Fruit fly (Drosophila melanogaster) whole organism, embryonic: ENCODE data around the gene heix.
A peak's percentile ranks its signal among the peaks of the same experiment; 100 is the strongest.

Experiments used
- Awh ChIP-seq: fragments of 200-800 bp; sonication (Bioruptor generic); IDR thresholded peaks from 2 replicates; pipeline ENCODE4, ENCODE4 v1.3.6; 2022; ENCODE audit warnings: missing biosample characterization, missing genetic modification characterization
- CG10431 ChIP-seq: fragments of 200-800 bp; sonication (Bioruptor generic); optimal IDR thresholded peaks from 3 replicates; lab custom pipeline; 2018; ENCODE audit warnings: missing biosample characterization, mild to moderate bottlenecking, missing genetic modification characterization
- CG10565 ChIP-seq: fragments of 200-800 bp; sonication (Bioruptor generic); optimal IDR thresholded peaks from 3 replicates; lab custom pipeline; 2016; ENCODE audit warnings: missing biosample characterization, mild to moderate bottlenecking, missing genetic modification characterization
- CG11247 ChIP-seq: fragments of 200-800 bp; sonication (Bioruptor generic); IDR thresholded peaks from 2 replicates; pipeline ENCODE4 v1.3.6; 2022; ENCODE audit warnings: missing biosample characterization, missing genetic modification characterization
- CG11560 ChIP-seq: fragments of 200-800 bp; sonication (Bioruptor generic); IDR thresholded peaks from 3 replicates; pipeline ENCODE4 v1.3.6; 2022; ENCODE audit warnings: missing biosample characterization, missing genetic modification characterization
- CG12942 ChIP-seq: fragments of 200-800 bp; sonication (Bioruptor generic); optimal IDR thresholded peaks from 3 replicates; lab custom pipeline; 2016; ENCODE audit warnings: missing biosample characterization, missing genetic modification characterization
- CG16813 ChIP-seq: fragments of 200-800 bp; sonication (Bioruptor generic); IDR thresholded peaks from 3 replicates; pipeline ENCODE4 v1.3.6; 2022; ENCODE audit warnings: missing biosample characterization, missing genetic modification characterization; ENCODE audit not compliant: partially characterized antibody
- CG16863 ChIP-seq: fragments of 200-800 bp; sonication (Bioruptor generic); optimal IDR thresholded peaks from 3 replicates; lab custom pipeline; 2016; ENCODE audit warnings: missing biosample characterization, missing genetic modification characterization
- CG18619 ChIP-seq: fragments of 200-800 bp; sonication (Bioruptor generic); optimal IDR thresholded peaks from 3 replicates; lab custom pipeline; 2017; ENCODE audit warnings: missing biosample characterization, mild to moderate bottlenecking, missing genetic modification characterization
- CG2129 ChIP-seq: fragments of 200-800 bp; sonication (Bioruptor generic); IDR thresholded peaks from 2 replicates; pipeline ENCODE4 v1.3.6; 2022; ENCODE audit warnings: missing biosample characterization, missing genetic modification characterization; ENCODE audit not compliant: partially characterized antibody
- CG30431 ChIP-seq: fragments of 200-800 bp; sonication (Bioruptor generic); optimal IDR thresholded peaks from 2 replicates; lab custom pipeline; 2017; ENCODE audit warnings: missing biosample characterization, missing genetic modification characterization
- CG32772 ChIP-seq: fragments of 200-800 bp; sonication (Bioruptor generic); IDR thresholded peaks from 2 replicates; pipeline ENCODE4 v1.3.6; 2022; ENCODE audit warnings: missing biosample characterization, missing genetic modification characterization
- CG4282 ChIP-seq: fragments of 200-800 bp; sonication (Bioruptor generic); optimal IDR thresholded peaks from 2 replicates; lab custom pipeline; 2016; ENCODE audit warnings: missing biosample characterization, missing genetic modification characterization
- CG4707 ChIP-seq: fragments of 200-800 bp; sonication (Bioruptor generic); optimal IDR thresholded peaks from 2 replicates; lab custom pipeline; 2018; ENCODE audit warnings: missing biosample characterization, mild to moderate bottlenecking, missing genetic modification characterization, moderate library complexity
- CG6791 ChIP-seq: fragments of 200-800 bp; sonication (Bioruptor generic); IDR thresholded peaks from 3 replicates; pipeline ENCODE4 v1.3.6; 2022; ENCODE audit warnings: missing biosample characterization, missing genetic modification characterization; ENCODE audit not compliant: partially characterized antibody
- CG8359 ChIP-seq: fragments of 200-800 bp; sonication (Bioruptor generic); optimal IDR thresholded peaks from 2 replicates; lab custom pipeline; 2017; ENCODE audit warnings: missing biosample characterization, mild to moderate bottlenecking, missing genetic modification characterization, borderline replicate concordance
- CG8388 ChIP-seq: fragments of 200-800 bp; sonication (Bioruptor generic); optimal IDR thresholded peaks from 2 replicates; lab custom pipeline; 2019; ENCODE audit warnings: missing biosample characterization, mild to moderate bottlenecking, missing genetic modification characterization, moderate library complexity
- GATAe ChIP-seq: fragments of 200-800 bp; sonication (Bioruptor generic); conservative IDR thresholded peaks from 2 replicates; pipeline ENCODE4 v1.3.6; 2022; ENCODE audit warnings: missing biosample characterization, missing genetic modification characterization
- HLH3B ChIP-seq: fragments of 200-800 bp; sonication (Bioruptor generic); IDR thresholded peaks from 2 replicates; pipeline ENCODE4 v1.3.6; 2022; ENCODE audit warnings: missing biosample characterization, missing genetic modification characterization
- Hand ChIP-seq: fragments of 200-800 bp; sonication (Bioruptor generic); optimal IDR thresholded peaks from 2 replicates; lab custom pipeline; 2017; ENCODE audit warnings: mild to moderate bottlenecking, missing biosample characterization, missing genetic modification reagents, missing genetic modification characterization
- Hr39 ChIP-seq: fragments of >200 bp; optimal IDR thresholded peaks from 2 replicates; lab custom pipeline; 2017
- Jarid2 ChIP-seq: fragments of 200-800 bp; sonication (Bioruptor generic); optimal IDR thresholded peaks from 3 replicates; lab custom pipeline; 2017; ENCODE audit warnings: mild to moderate bottlenecking, missing biosample characterization, missing genetic modification reagents, missing genetic modification characterization
- Med ChIP-seq: fragments of 200-800 bp; sonication (Bioruptor generic); peaks from one replicate; lab custom pipeline; 2016; ENCODE audit warnings: missing biosample characterization, missing genetic modification characterization, mild to moderate bottlenecking, inconsistent platforms, moderate library complexity
- NC2β ChIP-seq: fragments of 200-800 bp; sonication (Bioruptor generic); optimal IDR thresholded peaks from 2 replicates; lab custom pipeline; 2016; ENCODE audit warnings: missing biosample characterization, missing genetic modification characterization
- Ravus ChIP-seq: fragments of 200-800 bp; sonication (Bioruptor generic); IDR thresholded peaks from 2 replicates; pipeline ENCODE4 v1.3.6; 2022; ENCODE audit warnings: missing biosample characterization, missing genetic modification characterization
- Rfx ChIP-seq: fragments of 200-800 bp; sonication (Bioruptor generic); IDR thresholded peaks from 2 replicates; pipeline ENCODE4 v1.3.6; 2022; ENCODE audit warnings: missing biosample characterization, missing genetic modification characterization
- Sox102F ChIP-seq: fragments of 200-800 bp; sonication (Bioruptor generic); optimal IDR thresholded peaks from 2 replicates; lab custom pipeline; 2018; ENCODE audit warnings: missing biosample characterization, mild to moderate bottlenecking, missing genetic modification characterization, moderate library complexity
- Ssrp ChIP-seq: fragments of 200-800 bp; sonication (Bioruptor generic); optimal IDR thresholded peaks from 2 replicates; lab custom pipeline; 2018; ENCODE audit warnings: missing biosample characterization, mild to moderate bottlenecking, missing genetic modification characterization, moderate library complexity
- Trl ChIP-seq, 3 experiments: fragments of >200 bp in 2 of 3; fragments of 200-800 bp in 1 of 3; sonication (Bioruptor generic) in 1 of 3; optimal IDR thresholded peaks; 2 replicates in 1 of 3; 3 replicates in 2 of 3; lab custom pipeline; 2016 to 2017; ENCODE audit warnings: missing biosample characterization in 1 of 3, missing genetic modification characterization in 1 of 3
- ara ChIP-seq: fragments of 200-800 bp; sonication (Bioruptor generic); IDR thresholded peaks from 2 replicates; pipeline ENCODE4 v1.3.6; 2022; ENCODE audit warnings: missing biosample characterization, missing genetic modification characterization
- bab2 ChIP-seq: fragments of 200-800 bp; sonication (Bioruptor generic); optimal IDR thresholded peaks from 2 replicates; lab custom pipeline; 2016; ENCODE audit warnings: missing biosample characterization, missing genetic modification characterization
- bowl ChIP-seq: fragments of 200-800 bp; sonication (Bioruptor generic); IDR thresholded peaks from 2 replicates; pipeline ENCODE4 v1.3.6; 2022; ENCODE audit warnings: missing biosample characterization, missing genetic modification characterization
- cas ChIP-seq: fragments of 200-800 bp; sonication (Bioruptor generic); IDR thresholded peaks from 2 replicates; pipeline ENCODE4 v1.3.6; 2022; ENCODE audit warnings: missing biosample characterization, missing genetic modification characterization
- cwo ChIP-seq: fragments of 200-800 bp; sonication (Bioruptor generic); optimal IDR thresholded peaks from 3 replicates; lab custom pipeline; 2017; ENCODE audit warnings: missing biosample characterization, missing genetic modification characterization, mild to moderate bottlenecking, moderate library complexity, missing genetic modification reagents
- fru ChIP-seq: fragments of >200 bp; optimal IDR thresholded peaks from 2 replicates; lab custom pipeline; 2017
- gcm ChIP-seq: fragments of 200-800 bp; sonication (Bioruptor generic); optimal IDR thresholded peaks from 2 replicates; lab custom pipeline; 2019; ENCODE audit warnings: missing biosample characterization, mild to moderate bottlenecking, missing genetic modification characterization, moderate library complexity
- grau ChIP-seq: fragments of 200-800 bp; optimal IDR thresholded peaks from 3 replicates; lab custom pipeline; 2019; ENCODE audit warnings: missing biosample characterization, mild to moderate bottlenecking, missing genetic modification characterization, moderate library complexity
- kah ChIP-seq: fragments of 200-800 bp; sonication (Bioruptor generic); optimal IDR thresholded peaks from 2 replicates; lab custom pipeline; 2018; ENCODE audit warnings: missing biosample characterization, mild to moderate bottlenecking, missing genetic modification characterization
- lab ChIP-seq: fragments of 200-800 bp; sonication (Bioruptor generic); optimal IDR thresholded peaks from 3 replicates; lab custom pipeline; 2017; ENCODE audit warnings: missing biosample characterization, missing genetic modification characterization, mild to moderate bottlenecking, moderate library complexity, missing genetic modification reagents
- mam ChIP-seq: fragments of 200-800 bp; sonication (Bioruptor generic); optimal IDR thresholded peaks from 3 replicates; lab custom pipeline; 2016; ENCODE audit warnings: missing biosample characterization, missing genetic modification characterization
- mld ChIP-seq: fragments of 200-800 bp; sonication (Bioruptor generic); IDR thresholded peaks from 3 replicates; pipeline ENCODE4 v1.3.6; 2022; ENCODE audit warnings: missing biosample characterization, missing genetic modification characterization; ENCODE audit not compliant: partially characterized antibody
- otp ChIP-seq: fragments of 200-800 bp; sonication (Bioruptor generic); IDR thresholded peaks from 3 replicates; pipeline ENCODE4, ENCODE4 v1.3.6; 2022; ENCODE audit warnings: missing biosample characterization, missing genetic modification characterization
- pnt ChIP-seq: fragments of 200-800 bp; sonication (Bioruptor generic); optimal IDR thresholded peaks from 3 replicates; lab custom pipeline; 2016; ENCODE audit warnings: missing biosample characterization, missing genetic modification characterization
- schlank ChIP-seq: fragments of 200-800 bp; sonication (Bioruptor generic); optimal IDR thresholded peaks from 2 replicates; lab custom pipeline; 2018; ENCODE audit warnings: missing biosample characterization, mild to moderate bottlenecking, missing genetic modification characterization
- seq ChIP-seq: fragments of 200-800 bp; sonication (Bioruptor generic); IDR thresholded peaks from 2 replicates; pipeline ENCODE4 v1.3.6; 2022; ENCODE audit warnings: missing biosample characterization, missing genetic modification characterization
- shn ChIP-seq: fragments of 200-800 bp; sonication (Bioruptor generic); optimal IDR thresholded peaks from 3 replicates; lab custom pipeline; 2016; ENCODE audit warnings: missing biosample characterization, missing genetic modification characterization
- sim ChIP-seq: fragments of 200-800 bp; sonication (Bioruptor generic); IDR thresholded peaks from 2 replicates; pipeline ENCODE4 v1.3.6; 2022; ENCODE audit warnings: missing biosample characterization, missing genetic modification characterization
- sr ChIP-seq: fragments of 200-800 bp; sonication (Bioruptor generic); IDR thresholded peaks from 3 replicates; pipeline ENCODE4 v1.3.6; 2022; ENCODE audit warnings: missing biosample characterization, missing genetic modification characterization
- unc-4 ChIP-seq: fragments of 200-800 bp; sonication (Bioruptor generic); IDR thresholded peaks from 2 replicates; pipeline ENCODE4 v1.3.6; 2022; ENCODE audit warnings: missing biosample characterization, missing genetic modification characterization; ENCODE audit not compliant: partially characterized antibody
- vvl ChIP-seq: fragments of 200-800 bp; sonication (Bioruptor generic); IDR thresholded peaks from 2 replicates; pipeline ENCODE4 v1.3.6; 2022; ENCODE audit warnings: missing biosample characterization, missing genetic modification characterization
- wdn ChIP-seq: fragments of 200-800 bp; sonication (Bioruptor generic); IDR thresholded peaks from 2 replicates; pipeline ENCODE4 v1.3.6; 2022; ENCODE audit warnings: missing biosample characterization, missing genetic modification characterization

heix gene

dm6 chr2L:16302773-16303279 is 3.2 kb upstream of the heix start, which contains the start of gene GMF (continued):
- TF ChIP-seq CG2129 (no peak), otp (GFP tag; lab: Robert Waterston, UW) (no peak), CG11247 (GFP tag; lab: Robert Waterston, UW) (no peak), CG8388 (GFP tag; lab: Kevin White, UChicago) (peak; percentile 54), bowl (GFP tag; lab: Robert Waterston, UW) (no peak), vvl (GFP tag; lab: Robert Waterston, UW) (peak; percentile 49; the same call in 1 of the 2 replicates), grau (tag; lab: Kevin White, UChicago) (peak; percentile 43), CG11560 (no peak), NC2β (peak; percentile 38), Med (GFP tag; lab: Kevin White, UChicago) (peak; percentile 63), cas (GFP tag; lab: Robert Waterston, UW) (no peak), lab (peak; percentile 52), pnt (GFP tag; lab: Kevin White, UChicago) (no peak), sr (GFP tag; lab: Robert Waterston, UW) (no peak; the same call in 2 of the 3 replicates), Hand (GFP tag; lab: Kevin White, UChicago) (no peak), Sox102F (GFP tag; lab: Kevin White, UChicago) (no peak), seq (no peak), CG16863 (peak; percentile 1), mld (no peak), CG8359 (GFP tag; lab: Kevin White, UChicago) (no peak), HLH3B (GFP tag; lab: Robert Waterston, UW) (no peak), gcm (peak; percentile 1), Jarid2 (GFP tag; lab: Kevin White, UChicago) (no peak), Awh (GFP tag; lab: Robert Waterston, UW) (no peak), unc-4 (GFP tag; lab: Robert Waterston, UW) (peak; percentile 21; the same call in 1 of the 2 replicates), fru (lab: Kevin White, UChicago) (no peak), CG32772 (GFP tag; lab: Robert Waterston, UW) (no peak), Hr39 (lab: Kevin White, UChicago) (no peak), CG4707 (no peak), schlank (tag; lab: Kevin White, UChicago) (no peak), ara (GFP tag; lab: Robert Waterston, UW) (no peak), GATAe (no peak), mam (GFP tag; lab: Kevin White, UChicago) (no peak), CG12942 (GFP tag; lab: Kevin White, UChicago) (no peak), Ravus (GFP tag; lab: Robert Waterston, UW) (no peak), sim (GFP tag; lab: Robert Waterston, UW) (no peak), shn (GFP tag; lab: Kevin White, UChicago) (no peak), kah (no peak), CG18619 (GFP tag; lab: Kevin White, UChicago) (peak; percentile 8), cwo (GFP tag; lab: Kevin White, UChicago) (no peak), Ssrp (tag; lab: Kevin White, UChicago) (peak; percentile 41), Rfx (GFP tag; lab: Robert Waterston, UW) (peak; percentile 52), wdn (GFP tag; lab: Robert Waterston, UW) (no peak), Trl (optimal IDR thresholded peaks at IDR 0.05; lab: Kevin White, UChicago) (no peak), Trl (GFP tag; optimal IDR thresholded peaks at IDR 0.05; lab: Kevin White, UChicago) (no peak), CG10565 (GFP tag; lab: Kevin White, UChicago) (no peak), CG6791 (GFP tag; lab: Robert Waterston, UW) (no peak), CG4282 (no peak), CG16813 (GFP tag; lab: Robert Waterston, UW) (no peak), bab2 (GFP tag; lab: Kevin White, UChicago) (no peak), CG30431 (GFP tag; lab: Kevin White, UChicago) (no peak), CG10431 (GFP tag; lab: Kevin White, UChicago) (no peak)
